Fruit fly (Drosophila melanogaster): ENCODE data around the gene tant.

The tant gene

DNA sequence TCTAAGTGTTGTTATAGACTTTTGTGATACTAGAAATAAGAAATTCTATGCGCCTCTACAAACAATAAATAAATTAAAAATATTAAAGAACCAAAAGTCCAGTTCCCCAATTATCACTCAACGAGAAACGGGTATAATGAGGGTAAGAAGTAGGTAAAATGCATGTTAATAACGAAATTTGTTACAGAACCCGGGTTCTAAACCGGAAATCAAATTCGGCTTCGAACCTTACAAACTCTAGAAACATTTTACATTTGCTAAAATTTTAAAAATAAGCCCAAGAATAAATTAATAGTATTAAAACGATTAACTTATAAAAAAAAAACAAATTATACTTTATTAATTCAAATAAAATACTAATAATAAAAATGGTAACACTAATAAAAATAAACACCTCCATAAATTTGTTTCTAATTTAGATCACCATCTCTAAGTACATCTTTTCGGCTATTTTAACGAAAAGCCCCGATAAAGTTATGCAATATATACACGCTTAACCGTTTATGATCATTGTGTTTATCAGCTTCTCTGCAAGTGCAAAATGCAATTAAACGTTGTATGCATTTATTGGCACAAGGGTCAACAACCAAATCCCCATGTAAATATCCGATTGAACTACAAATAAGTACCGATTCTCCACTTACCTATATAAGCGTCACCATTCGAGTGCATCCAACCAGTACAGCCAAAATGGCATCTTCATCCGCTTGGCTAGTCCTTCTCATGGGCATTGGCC lies 16.7 kb downstream of the tant start, which contains the start of gene CG6602 (continued):
- peak; percentile 83 for TF ChIP-seq ranshi (GFP tag; IDR thresholded peaks at IDR 0.05)
- TF ChIP-seq Dp (GFP tag; optimal IDR thresholded peaks at IDR 0.05): no peak
- TF ChIP-seq CG30020 (tag; optimal IDR thresholded peaks at IDR 0.05): no peak
- peak; percentile 58 for TF ChIP-seq tin (GFP tag; optimal IDR thresholded peaks at IDR 0.05)
- TF ChIP-seq CG9727 (GFP tag; optimal IDR thresholded peaks at IDR 0.05): peak; percentile 54
- peak; percentile 26 for TF ChIP-seq CG30403 (GFP tag; optimal IDR thresholded peaks at IDR 0.05)
- peak; percentile 46 for TF ChIP-seq CG2116 (GFP tag; optimal IDR thresholded peaks at IDR 0.05)
- TF ChIP-seq CG3407 (GFP tag; optimal IDR thresholded peaks at IDR 0.05): peak; percentile 41
- TF ChIP-seq Elba2 (GFP tag; optimal IDR thresholded peaks at IDR 0.05): no peak
- peak; percentile 30 for TF ChIP-seq cato (GFP tag; optimal IDR thresholded peaks at IDR 0.05; ENCODE audit: borderline replicate concordance)
- TF ChIP-seq klu (GFP tag; IDR thresholded peaks at IDR 0.05): 0 out of 2 replicates have a peak, but pooled peaks have one; percentile 32
- peak; percentile 64 for TF ChIP-seq CG1603 (tag; optimal IDR thresholded peaks at IDR 0.05)
- TF ChIP-seq CG4854 (GFP tag; optimal IDR thresholded peaks at IDR 0.05): peak; percentile 35
- TF ChIP-seq NfI (GFP tag; optimal IDR thresholded peaks at IDR 0.05): peak; percentile 90
- peak; percentile 52 for TF ChIP-seq CG2875 (GFP tag; optimal IDR thresholded peaks at IDR 0.05)
- TF ChIP-seq CG13287 (GFP tag; IDR thresholded peaks at IDR 0.05; ENCODE audit: partially characterized antibody): no peak
- TF ChIP-seq seq (GFP tag; IDR thresholded peaks at IDR 0.05): no peak
- no peak for TF ChIP-seq Dref (GFP tag; IDR thresholded peaks at IDR 0.05)
- TF ChIP-seq scrt (GFP tag; optimal IDR thresholded peaks at IDR 0.05): peak; percentile 67
- TF ChIP-seq sc (optimal IDR thresholded peaks at IDR 0.05): no peak
- TF ChIP-seq sc (GFP tag; optimal IDR thresholded peaks at IDR 0.05): peak; percentile 55
- TF ChIP-seq Side (GFP tag; optimal IDR thresholded peaks at IDR 0.05): peak; percentile 45
- TF ChIP-seq knrl (GFP tag; IDR thresholded peaks at IDR 0.05; ENCODE audit: partially characterized antibody): no peak
- peak; percentile 26 for TF ChIP-seq Six4 (GFP tag; optimal IDR thresholded peaks at IDR 0.05)
- TF ChIP-seq Ssrp (tag; optimal IDR thresholded peaks at IDR 0.05): peak; percentile 26
- peak; percentile 73 for TF ChIP-seq CG7839 (tag; optimal IDR thresholded peaks at IDR 0.05)
- peak; percentile 47; the same call in 1 of the 2 replicates for TF ChIP-seq Nf-YA (GFP tag; IDR thresholded peaks at IDR 0.05)
- TF ChIP-seq bab2 (GFP tag; optimal IDR thresholded peaks at IDR 0.05): no peak
- TF ChIP-seq CG18764 (GFP tag; optimal IDR thresholded peaks at IDR 0.05): peak; percentile 71
- no peak for TF ChIP-seq HLHmδ (GFP tag; optimal IDR thresholded peaks at IDR 0.05)
- TF ChIP-seq CG6272 (GFP tag; IDR thresholded peaks at IDR 0.05): peak; percentile 72
- TF ChIP-seq CG4424 (GFP tag; optimal IDR thresholded peaks at IDR 0.05): peak; percentile 84
- TF ChIP-seq CG6765 (GFP tag; optimal IDR thresholded peaks at IDR 0.05): peak; percentile 80
- TF ChIP-seq mld (GFP tag; IDR thresholded peaks at IDR 0.05; ENCODE audit: partially characterized antibody): no peak
- TF ChIP-seq kni (GFP tag; optimal IDR thresholded peaks at IDR 0.05): peak; percentile 43
- TF ChIP-seq Trl (optimal IDR thresholded peaks at IDR 0.05): no peak
- TF ChIP-seq Trl (GFP tag; optimal IDR thresholded peaks at IDR 0.05): peak; percentile 62
- peak; percentile 67; the same call in 1 of the 2 replicates for TF ChIP-seq sens-2 (GFP tag; IDR thresholded peaks at IDR 0.05)
- peak; percentile 84 for TF ChIP-seq ken (GFP tag; IDR thresholded peaks at IDR 0.05)
- TF ChIP-seq CG10654 (GFP tag; optimal IDR thresholded peaks at IDR 0.05): peak; percentile 83
- TF ChIP-seq ab (GFP tag; optimal IDR thresholded peaks at IDR 0.05): no peak
- TF ChIP-seq dm (GFP tag; optimal IDR thresholded peaks at IDR 0.05): peak; percentile 18
- peak; percentile 54 for TF ChIP-seq CG7928 (GFP tag; optimal IDR thresholded peaks at IDR 0.05)
- TF ChIP-seq Stat92E (GFP tag; optimal IDR thresholded peaks at IDR 0.05): no peak
- TF ChIP-seq esg (GFP tag; conservative IDR thresholded peaks at IDR 0.05): peak; percentile 29; the same call in 1 of the 2 replicates
- TF ChIP-seq CG10431 (GFP tag; optimal IDR thresholded peaks at IDR 0.05): no peak
- TF ChIP-seq E2f2 (GFP tag; IDR thresholded peaks at IDR 0.05): peak; percentile 47
- peak; percentile 34 for TF ChIP-seq CG15696 (tag; optimal IDR thresholded peaks at IDR 0.05)
- TF ChIP-seq CG12104 (GFP tag; optimal IDR thresholded peaks at IDR 0.05): peak; percentile 64

Data from whole organism, embryonic.